Worm (Caenorhabditis elegans) whole organism, late embryonic: Measurements from ENCODE around the gene F28A10.5.

ENCODE experiments used
- F13H6.1 ChIP-seq: sonication (generic microtip); optimal IDR thresholded peaks from 2 replicates; lab custom pipeline; 2016; ENCODE audit warnings: missing genetic modification characterization, missing compliant biosample characterization
- ahr-1 ChIP-seq: sonication (generic microtip); optimal IDR thresholded peaks from 2 replicates; lab custom pipeline; 2016; ENCODE audit warnings: missing genetic modification characterization, missing compliant biosample characterization
- ceh-31 ChIP-seq: sonication (generic microtip); optimal IDR thresholded peaks from 2 replicates; lab custom pipeline; 2016; ENCODE audit warnings: missing genetic modification characterization, missing compliant biosample characterization
- hlh-13 ChIP-seq: fragments of 200-800 bp; sonication (Bioruptor generic); optimal IDR thresholded peaks from 2 replicates; lab custom pipeline; 2018; ENCODE audit warnings: mild to moderate bottlenecking, missing genetic modification characterization, missing compliant biosample characterization
- lin-11 ChIP-seq: fragments of 200-800 bp; sonication (Bioruptor generic); optimal IDR thresholded peaks from 2 replicates; lab custom pipeline; 2018; ENCODE audit warnings: mild to moderate bottlenecking, missing genetic modification characterization, missing compliant biosample characterization
- unc-55 ChIP-seq: sonication (generic microtip); optimal IDR thresholded peaks from 2 replicates; lab custom pipeline; 2017; ENCODE audit warnings: missing biosample characterization, missing genetic modification reagents, missing genetic modification characterization
- unc-86 ChIP-seq: sonication (generic microtip); optimal IDR thresholded peaks from 2 replicates; lab custom pipeline; 2016; ENCODE audit warnings: missing genetic modification characterization, missing compliant biosample characterization
- zip-5 ChIP-seq: sonication (generic microtip); optimal IDR thresholded peaks from 2 replicates; lab custom pipeline; 2016; ENCODE audit warnings: missing genetic modification characterization, missing compliant biosample characterization

DNA sequence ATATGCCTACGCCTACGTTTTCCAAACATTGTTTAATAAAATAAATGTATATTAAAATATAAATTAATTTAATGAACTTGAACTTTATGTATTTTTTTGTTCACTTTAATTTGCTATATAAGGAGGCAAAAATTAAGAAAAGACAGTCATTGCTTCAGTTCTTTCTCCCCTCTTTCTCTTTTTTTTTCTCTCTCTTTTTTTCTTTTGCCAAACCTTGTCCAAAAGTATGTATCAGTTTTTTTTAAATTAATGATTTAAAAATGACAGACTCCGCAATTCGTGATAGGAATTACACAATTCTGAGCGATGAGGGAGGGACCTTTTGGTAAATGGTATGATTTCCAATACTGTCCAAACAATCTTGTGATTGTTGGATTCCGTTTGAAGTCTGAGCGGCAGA lies 47.5 kb downstream of the F28A10.5 start, which contains the start of gene F46F5.13:
- no peak for TF ChIP-seq unc-86 (tag; lab: Kevin White, UChicago)
- TF ChIP-seq zip-5 (tag; lab: Kevin White, UChicago): no peak
- no peak for TF ChIP-seq ahr-1 (tag; lab: Kevin White, UChicago)
- no peak for TF ChIP-seq F13H6.1 (tag; lab: Kevin White, UChicago)
- TF ChIP-seq ceh-31 (tag; lab: Kevin White, UChicago): no peak
- no peak for TF ChIP-seq hlh-13 (GFP tag; lab: Kevin White, UChicago)
- TF ChIP-seq unc-55 (GFP tag; lab: Kevin White, UChicago): no peak
- no peak for TF ChIP-seq lin-11 (tag; lab: Kevin White, UChicago)
